Worm (Caenorhabditis elegans) whole organism, mixed stage, embryonic: Measurements from ENCODE around the gene M02A10.1.

Experiments used
- M03D4.4 ChIP-seq: sonication (generic microtip); optimal IDR thresholded peaks from 2 replicates; lab custom pipeline; 2017; ENCODE audit warnings: mild to moderate bottlenecking, missing genetic modification characterization, missing compliant biosample characterization
- bed-3 ChIP-seq: fragments of 200-800 bp; sonication (Bioruptor generic); optimal IDR thresholded peaks from 3 replicates; lab custom pipeline; 2018; ENCODE audit warnings: mild to moderate bottlenecking, missing genetic modification characterization, moderate library complexity, missing compliant biosample characterization
- blmp-1 ChIP-seq: fragments of 150-350 bp; optimal IDR thresholded peaks from 2 replicates; lab custom pipeline; 2014; ENCODE audit warnings: missing biosample characterization, missing genetic modification characterization
- ceh-39 ChIP-seq: fragments of 150-350 bp; optimal IDR thresholded peaks from 2 replicates; lab custom pipeline; 2014; ENCODE audit warnings: missing biosample characterization, missing genetic modification characterization
- ceh-43 ChIP-seq: fragments of 200-800 bp; sonication (Bioruptor generic); optimal IDR thresholded peaks from 2 replicates; lab custom pipeline; 2018; ENCODE audit warnings: mild to moderate bottlenecking, missing genetic modification characterization, moderate library complexity, missing compliant biosample characterization
- ces-1 ChIP-seq: fragments of 150-350 bp; optimal IDR thresholded peaks from 2 replicates; lab custom pipeline; 2014; ENCODE audit warnings: missing biosample characterization, missing genetic modification reagents, missing genetic modification characterization
- cnd-1 ChIP-seq: fragments of 200-800 bp; sonication (Bioruptor generic); optimal IDR thresholded peaks from 2 replicates; lab custom pipeline; 2018; ENCODE audit warnings: mild to moderate bottlenecking, missing genetic modification characterization, missing compliant biosample characterization
- elt-1 ChIP-seq: sonication (generic microtip); optimal IDR thresholded peaks from 2 replicates; lab custom pipeline; 2017; ENCODE audit warnings: missing genetic modification characterization, mild to moderate bottlenecking, missing compliant biosample characterization, antibody characterized with exemption, moderate library complexity, borderline replicate concordance; ENCODE audit not compliant: insufficient read depth
- elt-3 ChIP-seq: fragments of 150-350 bp; optimal IDR thresholded peaks from 2 replicates; lab custom pipeline; 2014; ENCODE audit warnings: missing biosample characterization, missing genetic modification characterization
- ham-2 ChIP-seq: fragments of 200-800 bp; sonication (Bioruptor generic); optimal IDR thresholded peaks from 2 replicates; lab custom pipeline; 2018; ENCODE audit warnings: mild to moderate bottlenecking, missing genetic modification characterization, missing compliant biosample characterization
- hlh-1 ChIP-seq: fragments of 150-350 bp; optimal IDR thresholded peaks from 2 replicates; lab custom pipeline; 2014; ENCODE audit warnings: missing biosample characterization, missing genetic modification reagents, missing genetic modification characterization
- lin-13 ChIP-seq: fragments of 150-350 bp; optimal IDR thresholded peaks from 2 replicates; lab custom pipeline; 2014; ENCODE audit warnings: missing biosample characterization, missing genetic modification characterization
- lin-32 ChIP-seq: fragments of 200-800 bp; sonication (Bioruptor generic); optimal IDR thresholded peaks from 2 replicates; lab custom pipeline; 2018; ENCODE audit warnings: mild to moderate bottlenecking, missing genetic modification characterization, missing compliant biosample characterization
- lsy-2 ChIP-seq: fragments of 150-350 bp; optimal IDR thresholded peaks from 2 replicates; lab custom pipeline; 2014; ENCODE audit warnings: missing biosample characterization, missing genetic modification characterization
- mab-5 ChIP-seq: fragments of 150-350 bp; optimal IDR thresholded peaks from 2 replicates; lab custom pipeline; 2014; ENCODE audit warnings: missing biosample characterization, missing genetic modification characterization
- mep-1 ChIP-seq: fragments of 150-350 bp; optimal IDR thresholded peaks from 2 replicates; lab custom pipeline; 2017; ENCODE audit warnings: missing biosample characterization, missing genetic modification reagents, missing genetic modification characterization, inconsistent platforms
- mls-2 ChIP-seq: sonication (generic microtip); optimal IDR thresholded peaks from 2 replicates; lab custom pipeline; 2016; ENCODE audit warnings: mild to moderate bottlenecking, missing genetic modification characterization, moderate library complexity, missing compliant biosample characterization
- nhr-12 ChIP-seq: fragments of 150-350 bp; optimal IDR thresholded peaks from 2 replicates; lab custom pipeline; 2014; ENCODE audit warnings: missing biosample characterization, missing genetic modification characterization
- nhr-2 ChIP-seq: fragments of 150-350 bp; optimal IDR thresholded peaks from 2 replicates; lab custom pipeline; 2014; ENCODE audit warnings: missing biosample characterization, missing genetic modification characterization
- nhr-237 ChIP-seq: fragments of 150-350 bp; optimal IDR thresholded peaks from 2 replicates; lab custom pipeline; 2014; ENCODE audit warnings: missing biosample characterization, missing genetic modification characterization
- nhr-28 ChIP-seq: fragments of 150-350 bp; optimal IDR thresholded peaks from 2 replicates; lab custom pipeline; 2014; ENCODE audit warnings: missing biosample characterization, missing genetic modification characterization
- sem-2 ChIP-seq: fragments of 200-800 bp; sonication (Bioruptor generic); optimal IDR thresholded peaks from 2 replicates; lab custom pipeline; 2018; ENCODE audit warnings: mild to moderate bottlenecking, missing genetic modification characterization, missing compliant biosample characterization
- snpc-4 ChIP-seq: fragments of 150-350 bp; optimal IDR thresholded peaks from 2 replicates; lab custom pipeline; 2014; ENCODE audit warnings: missing biosample characterization, missing genetic modification characterization
- sptf-1 ChIP-seq: sonication (generic microtip); optimal IDR thresholded peaks from 2 replicates; lab custom pipeline; 2017; ENCODE audit warnings: mild to moderate bottlenecking, missing genetic modification characterization, moderate library complexity, missing compliant biosample characterization
- tbx-8 ChIP-seq: fragments of 200-800 bp; sonication (Bioruptor generic); optimal IDR thresholded peaks from 2 replicates; lab custom pipeline; 2018; ENCODE audit warnings: mild to moderate bottlenecking, missing genetic modification characterization, moderate library complexity, missing compliant biosample characterization
- unc-120 ChIP-seq: sonication (generic microtip); optimal IDR thresholded peaks from 2 replicates; lab custom pipeline; 2017; ENCODE audit warnings: missing genetic modification characterization, missing compliant biosample characterization; ENCODE audit not compliant: poor library complexity, severe bottlenecking
- unc-39 ChIP-seq: fragments of 150-350 bp; optimal IDR thresholded peaks from 2 replicates; lab custom pipeline; 2014; ENCODE audit warnings: missing biosample characterization, missing genetic modification characterization
- unc-62 ChIP-seq: fragments of 150-350 bp; optimal IDR thresholded peaks from 2 replicates; lab custom pipeline; 2014; ENCODE audit warnings: missing biosample characterization, missing genetic modification reagents, missing genetic modification characterization
- zip-8 ChIP-seq: fragments of 150-350 bp; optimal IDR thresholded peaks from 2 replicates; lab custom pipeline; 2014; ENCODE audit warnings: missing biosample characterization, missing genetic modification characterization
- ztf-11 ChIP-seq: fragments of 150-350 bp; optimal IDR thresholded peaks from 2 replicates; lab custom pipeline; 2014; ENCODE audit warnings: missing biosample characterization, missing genetic modification characterization

Gene M02A10.1

ce11 chrX:706490-706889 is at the start of gene M02A10.1:
TSS of gene M02A10.1 (plus strand) at chrX:706790.
- TF ChIP-seq elt-3 = no peak
- no peak for TF ChIP-seq nhr-28
- TF ChIP-seq mep-1 = no peak
- TF ChIP-seq mab-5 (tag; lab: Kevin White, UChicago) = no peak
- no peak for TF ChIP-seq ceh-39 (tag; lab: Kevin White, UChicago)
- no peak for TF ChIP-seq lin-32 (GFP tag; lab: Kevin White, UChicago)
- TF ChIP-seq snpc-4 (tag; lab: Kevin White, UChicago) = no peak
- no peak for TF ChIP-seq unc-120 (tag; lab: Kevin White, UChicago)
- TF ChIP-seq nhr-12 (tag; lab: Kevin White, UChicago) = no peak
- no peak for TF ChIP-seq hlh-1 (tag; lab: Kevin White, UChicago)
- no peak for TF ChIP-seq bed-3
- no peak for TF ChIP-seq ceh-43 (GFP tag; lab: Kevin White, UChicago)
- no peak for TF ChIP-seq zip-8 (tag; lab: Kevin White, UChicago)
- no peak for TF ChIP-seq tbx-8 (GFP tag; lab: Kevin White, UChicago)
- no peak for TF ChIP-seq sptf-1 (tag; lab: Kevin White, UChicago)
- TF ChIP-seq unc-62 (GFP tag; lab: Kevin White, UChicago) = no peak
- TF ChIP-seq cnd-1 (tag; lab: Kevin White, UChicago) = no peak
- no peak for TF ChIP-seq unc-39 (tag; lab: Kevin White, UChicago)
- no peak for TF ChIP-seq ces-1 (GFP tag; lab: Kevin White, UChicago)
- TF ChIP-seq sem-2 (GFP tag; lab: Kevin White, UChicago) = no peak

DNA sequence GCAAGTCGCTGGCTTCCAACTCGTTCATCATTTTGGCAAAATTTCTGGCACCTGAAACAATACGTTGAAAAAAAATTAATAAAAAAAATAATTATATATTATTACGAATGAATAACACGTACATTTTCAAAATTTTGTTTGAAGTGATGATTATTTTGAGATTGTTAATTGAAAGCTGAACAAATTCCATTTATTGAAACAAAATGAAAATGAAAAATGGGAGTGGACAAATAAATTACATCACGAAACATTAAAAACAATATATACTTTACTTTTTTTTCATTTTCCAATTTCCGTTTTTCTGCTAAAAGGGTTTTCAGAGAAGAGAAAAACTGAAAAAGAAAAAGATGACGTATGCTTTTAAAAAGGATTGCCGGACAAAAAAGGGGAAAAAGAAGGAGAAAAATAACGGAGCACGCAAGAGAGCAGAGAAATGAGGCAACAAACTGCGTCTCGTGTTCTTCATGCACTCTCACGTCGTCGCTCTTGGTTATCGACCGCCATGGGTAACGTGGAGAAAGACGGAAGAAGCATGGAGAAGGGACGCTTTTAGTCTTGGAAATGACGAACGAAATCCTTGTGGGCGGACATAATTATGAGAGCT is 44.8 kb upstream of the M02A10.1 start, which contains the start of gene rund-1:
rund-1 (minus strand) TSS at position 51 of the 604 bp plus-strand sequence.
- TF ChIP-seq nhr-237 (tag; lab: Kevin White, UChicago) = no peak
- peak; percentile 22 for TF ChIP-seq ces-1 (GFP tag; lab: Kevin White, UChicago)

ce11 chrX:666125-666524 is 40.5 kb upstream of the M02A10.1 start, which contains the start of gene T19D7.5:
TSS of gene T19D7.5 (minus strand) at chrX:666225.
- no peak for TF ChIP-seq nhr-28
- no peak for TF ChIP-seq elt-1
- TF ChIP-seq M03D4.4 (tag; lab: Kevin White, UChicago) = no peak
- no peak for TF ChIP-seq ztf-11 (tag; lab: Kevin White, UChicago)
- TF ChIP-seq lin-32 (GFP tag; lab: Kevin White, UChicago) = no peak
- TF ChIP-seq lsy-2 (tag; lab: Kevin White, UChicago) = no peak

- no peak for TF ChIP-seq ceh-39 (tag; lab: Kevin White, UChicago)
- TF ChIP-seq mep-1 = no peak
- no peak for TF ChIP-seq ceh-43 (GFP tag; lab: Kevin White, UChicago)
- no peak for TF ChIP-seq tbx-8 (GFP tag; lab: Kevin White, UChicago)
- TF ChIP-seq sem-2 (GFP tag; lab: Kevin White, UChicago) = no peak
- TF ChIP-seq nhr-2 (tag; lab: Kevin White, UChicago) = no peak
- TF ChIP-seq ham-2 = no peak
- no peak for TF ChIP-seq snpc-4 (tag; lab: Kevin White, UChicago)
- TF ChIP-seq zip-8 (tag; lab: Kevin White, UChicago) = no peak
- TF ChIP-seq, all 35 proteins: peak for 0
Observed at ce11 chrX:670603-671002, 36.0 kb upstream of the M02A10.1 start, which contains the start of gene T19D7.6. TSS of gene T19D7.6 (minus strand) at chrX:670800.

DNA sequence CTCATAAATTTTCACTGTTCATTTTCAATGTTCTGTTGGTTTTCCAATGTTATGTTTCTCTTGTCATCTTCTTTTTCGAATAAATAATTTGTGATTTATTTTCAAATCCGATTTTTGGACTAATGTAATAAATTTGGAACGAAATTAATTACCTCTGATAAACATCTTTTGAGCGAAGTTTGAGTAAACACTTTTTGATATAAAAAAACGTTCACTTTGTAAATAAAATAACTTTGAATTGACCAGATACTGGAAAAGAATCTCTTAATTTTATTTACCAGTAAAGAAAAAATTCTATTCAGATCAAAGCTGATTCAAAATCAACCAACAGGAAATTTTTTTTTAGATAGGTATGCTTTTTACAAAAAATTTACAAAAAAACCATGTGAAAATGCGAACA is 34.8 kb upstream of the M02A10.1 start, which contains the start of gene lgc-32:
lgc-32 (plus strand) TSS at position 301 of the 400 bp plus-strand sequence.
- no peak for TF ChIP-seq mls-2
- no peak for TF ChIP-seq ceh-43 (GFP tag; lab: Kevin White, UChicago)
- TF ChIP-seq nhr-237 (tag; lab: Kevin White, UChicago) = no peak
- no peak for TF ChIP-seq lin-13 (tag; lab: Kevin White, UChicago)
- TF ChIP-seq nhr-12 (tag; lab: Kevin White, UChicago) = no peak
- no peak for TF ChIP-seq blmp-1 (tag; lab: Kevin White, UChicago)
- no peak for TF ChIP-seq nhr-28
- TF ChIP-seq M03D4.4 (tag; lab: Kevin White, UChicago) = no peak
- no peak for TF ChIP-seq ham-2
- no peak for TF ChIP-seq sptf-1 (tag; lab: Kevin White, UChicago)
- no peak for TF ChIP-seq ztf-11 (tag; lab: Kevin White, UChicago)
- no peak for TF ChIP-seq elt-3
- no peak for TF ChIP-seq bed-3
- TF ChIP-seq, all 35 proteins: peak for 0
